Fruit fly (Drosophila melanogaster): ENCODE data around the gene CG3527.
A peak's percentile ranks its signal among the peaks of the same experiment; 100 is the strongest.

CG3527 gene

DNA sequence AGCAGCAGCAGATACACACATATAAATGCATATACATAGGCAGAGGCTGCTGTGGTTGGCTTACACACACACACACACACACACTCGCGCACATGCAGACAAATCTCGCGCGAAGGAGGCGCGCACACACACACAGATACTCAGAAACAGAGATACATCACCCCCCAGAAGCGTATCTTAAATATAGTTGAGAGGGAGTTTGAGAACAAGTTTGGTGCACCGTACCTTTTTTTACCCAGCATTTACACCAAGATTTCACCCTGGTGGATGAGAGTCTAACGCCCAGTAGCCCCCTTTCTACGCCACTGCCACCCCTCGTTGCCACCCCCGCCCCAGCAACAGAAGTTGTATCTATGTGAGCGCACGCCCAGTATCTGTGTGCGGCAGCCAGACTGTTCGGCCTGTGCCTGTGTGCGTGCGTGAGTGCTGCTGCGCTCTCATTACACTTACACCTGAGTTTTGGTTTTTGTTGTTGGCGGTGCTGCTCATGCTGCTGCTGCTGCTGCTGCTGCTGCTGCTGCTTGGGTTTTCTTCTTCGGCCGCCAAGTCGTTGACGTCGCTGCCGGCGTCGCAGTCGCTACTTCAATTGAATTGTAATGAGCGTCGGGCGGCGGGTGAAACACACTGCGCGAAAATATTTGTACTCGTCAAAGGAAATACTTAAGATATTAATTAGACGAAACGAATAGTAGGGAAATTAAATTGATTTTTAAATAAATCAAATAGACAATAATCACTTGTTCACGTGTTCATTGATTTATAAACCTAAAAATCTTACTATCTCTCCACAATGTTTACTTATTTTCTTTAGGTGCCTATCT is 38.4 kb downstream of the CG3527 start (continued):
- TF ChIP-seq Dfd (GFP tag; optimal IDR thresholded peaks at IDR 0.05) (no peak), sqz (GFP tag; optimal IDR thresholded peaks at IDR 0.05) (peak; percentile 28), ind (GFP tag; optimal IDR thresholded peaks at IDR 0.05) (peak; percentile 79), so (GFP tag; IDR thresholded peaks at IDR 0.05) (peak; percentile 85), row (GFP tag; IDR thresholded peaks at IDR 0.05) (peak; percentile 91), lmd (GFP tag; IDR thresholded peaks at IDR 0.05) (peak; percentile 92), sens-2 (GFP tag; IDR thresholded peaks at IDR 0.05) (peak; percentile 87; the same call in 1 of the 2 replicates), chinmo (GFP tag; IDR thresholded peaks at IDR 0.05; ENCODE audit: partially characterized antibody) (peak; percentile 73; the same call in 1 of the 4 replicates), Deaf1 (tag; optimal IDR thresholded peaks at IDR 0.05) (peak; percentile 39), seq (GFP tag; IDR thresholded peaks at IDR 0.05) (peak; percentile 94), hkb (optimal IDR thresholded peaks at IDR 0.05) (no peak), hkb (GFP tag; IDR thresholded peaks at IDR 0.05) (peak; percentile 84), CG17385 (GFP tag; optimal IDR thresholded peaks at IDR 0.05) (peak; percentile 68), Spps (tag; optimal IDR thresholded peaks at IDR 0.05) (peak; percentile 41), CG7963 (GFP tag; IDR thresholded peaks at IDR 0.05; ENCODE audit: partially characterized antibody) (no peak), CG34376 (GFP tag; optimal IDR thresholded peaks at IDR 0.05) (no peak), HHEX (GFP tag; optimal IDR thresholded peaks at IDR 0.05) (peak; percentile 78), bowl (GFP tag; IDR thresholded peaks at IDR 0.05) (peak; percentile 79), CG9797 (GFP tag; optimal IDR thresholded peaks at IDR 0.05) (peak; percentile 8), bcd (GFP tag; optimal IDR thresholded peaks at IDR 0.05) (peak; percentile 84), CG1602 (GFP tag; optimal IDR thresholded peaks at IDR 0.05) (peak; percentile 87), HmgD (GFP tag; optimal IDR thresholded peaks at IDR 0.05) (peak; percentile 12), CG4820 (GFP tag; optimal IDR thresholded peaks at IDR 0.05) (peak; percentile 87), CG14441 (GFP tag; IDR thresholded peaks at IDR 0.05) (peak; percentile 92), CG10321 (GFP tag; IDR thresholded peaks at IDR 0.05) (peak; percentile 46; the same call in 1 of the 2 replicates), CG10209 (GFP tag; optimal IDR thresholded peaks at IDR 0.05) (peak; percentile 85), CG9727 (GFP tag; optimal IDR thresholded peaks at IDR 0.05) (peak; percentile 84), Sry-δ (GFP tag; optimal IDR thresholded peaks at IDR 0.05) (no peak), grn (GFP tag; optimal IDR thresholded peaks at IDR 0.05) (peak; percentile 10), CG3726 (GFP tag; IDR thresholded peaks at IDR 0.05) (peak; percentile 93), gce (GFP tag; IDR thresholded peaks at IDR 0.05) (peak; percentile 88), ATbp (GFP tag; optimal IDR thresholded peaks at IDR 0.05) (peak; percentile 82), Pdp1 (GFP tag; optimal IDR thresholded peaks at IDR 0.05) (peak; percentile 17 to 54), scrt (GFP tag; optimal IDR thresholded peaks at IDR 0.05) (peak; percentile 63), CG10147 (GFP tag; optimal IDR thresholded peaks at IDR 0.05) (peak; percentile 51), Blimp-1 (GFP tag; optimal IDR thresholded peaks at IDR 0.05) (peak; percentile 46), chif (GFP tag; optimal IDR thresholded peaks at IDR 0.05) (peak in 1 of 2 experiments; percentile 59), CG43689 (GFP tag; IDR thresholded peaks at IDR 0.05) (peak; percentile 87), CG7372 (GFP tag; IDR thresholded peaks at IDR 0.05) (peak; percentile 84), crc (GFP tag; optimal IDR thresholded peaks at IDR 0.05) (peak; percentile 20), eve (GFP tag; optimal IDR thresholded peaks at IDR 0.05) (no peak), bigmax (GFP tag; optimal IDR thresholded peaks at IDR 0.05) (no peak), CG12299 (tag; optimal IDR thresholded peaks at IDR 0.05) (no peak), Hmx (GFP tag; optimal IDR thresholded peaks at IDR 0.05) (no peak), z (GFP tag; IDR thresholded peaks at IDR 0.05) (no peak), peb (GFP tag; IDR thresholded peaks at IDR 0.05) (peak; percentile 86), Ptx1 (GFP tag; IDR thresholded peaks at IDR 0.05) (peak; percentile 94), Drgx (GFP tag; IDR thresholded peaks at IDR 0.05) (peak; percentile 93), mirr (GFP tag; optimal IDR thresholded peaks at IDR 0.05) (peak; percentile 28), CkIIα-i1 (GFP tag; IDR thresholded peaks at IDR 0.05) (0 out of 2 replicates have a peak, but pooled peaks have one; percentile 24)
